Worm (Caenorhabditis elegans): ENCODE results near the gene sri-19.

Gene sri-19

DNA sequence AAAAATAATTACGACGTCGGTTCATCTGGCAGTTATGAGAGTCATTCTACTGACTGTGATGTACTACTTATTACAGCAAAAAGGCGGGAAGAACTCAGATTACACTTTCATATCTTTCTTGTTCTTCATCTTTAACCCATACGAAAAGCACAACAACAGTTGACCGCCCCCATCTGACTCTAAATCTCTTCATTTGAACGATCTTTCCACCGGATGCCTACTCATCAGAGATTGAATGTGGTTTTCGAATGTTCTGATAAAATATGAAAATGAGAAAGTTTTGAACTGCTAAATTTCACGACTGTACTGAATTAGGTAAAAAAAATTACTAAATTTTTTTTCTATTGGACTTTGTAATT, at the start of gene sri-19:
sri-19 (plus strand) TSS at position 143 of the 359 bp plus-strand sequence.
- TF ChIP-seq unc-62 (GFP tag; optimal IDR thresholded peaks at IDR 0.05): no peak

DNA sequence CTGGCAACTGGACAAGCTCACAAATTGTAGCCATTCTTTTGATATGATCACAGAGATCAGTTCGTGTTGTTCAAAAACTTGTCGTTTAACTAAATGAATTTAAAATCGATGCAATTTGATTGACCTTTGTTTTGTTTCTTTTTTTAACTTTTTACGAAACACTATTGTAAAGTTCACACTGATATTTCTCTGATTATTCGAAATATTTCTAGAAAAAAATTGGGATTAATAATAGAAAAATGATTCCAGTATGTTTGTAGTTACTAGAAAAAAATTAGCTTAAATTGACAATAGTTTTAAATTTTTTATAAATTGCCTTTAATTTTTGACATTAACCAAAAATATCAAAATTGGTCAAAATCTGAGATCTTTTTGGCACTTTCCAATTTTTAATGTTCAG, 49.0 kb upstream of the sri-19 start, which contains the start of gene ZK596.2:
ZK596.2 (minus strand) TSS at position 101 of the 400 bp plus-strand sequence.
- TF ChIP-seq unc-62 (GFP tag; optimal IDR thresholded peaks at IDR 0.05): no peak

DNA sequence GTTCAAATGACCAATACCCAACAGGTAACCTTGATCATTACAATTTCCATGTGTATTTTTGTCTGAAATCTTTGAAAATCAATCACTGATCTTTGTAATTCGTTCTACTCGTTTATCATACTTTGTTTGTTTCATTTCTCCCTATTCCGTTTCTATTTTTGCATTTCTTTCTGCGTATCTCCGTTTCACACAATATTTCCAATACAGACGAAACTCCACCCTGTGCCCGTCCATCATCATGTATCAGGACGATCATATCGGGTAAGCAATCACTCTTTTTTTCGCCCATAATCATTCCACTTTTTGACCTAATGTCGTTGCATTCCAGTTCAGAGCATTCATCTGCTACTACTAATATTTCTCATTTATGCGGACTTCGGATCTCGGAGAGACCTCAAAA, 48.5 kb upstream of the sri-19 start, which contains the start of gene pyk-2:
pyk-2 (plus strand) TSS at position 206 of the 400 bp plus-strand sequence.
- TF ChIP-seq unc-62 (GFP tag; optimal IDR thresholded peaks at IDR 0.05): no peak

ce11 chrIV:10913081-10913480, 45.1 kb upstream of the sri-19 start, which contains the start of gene ZK593.2:
Gene ZK593.2, plus strand, starts transcription at chrIV:10913381.
- no peak for TF ChIP-seq unc-62 (GFP tag; optimal IDR thresholded peaks at IDR 0.05)

- TF ChIP-seq unc-62 (GFP tag; optimal IDR thresholded peaks at IDR 0.05): no peak
Observed at ce11 chrIV:10915388-10915787, 42.8 kb upstream of the sri-19 start, which contains the start of gene ZK593.3. Gene ZK593.3, plus strand, starts transcription at chrIV:10915688.

DNA sequence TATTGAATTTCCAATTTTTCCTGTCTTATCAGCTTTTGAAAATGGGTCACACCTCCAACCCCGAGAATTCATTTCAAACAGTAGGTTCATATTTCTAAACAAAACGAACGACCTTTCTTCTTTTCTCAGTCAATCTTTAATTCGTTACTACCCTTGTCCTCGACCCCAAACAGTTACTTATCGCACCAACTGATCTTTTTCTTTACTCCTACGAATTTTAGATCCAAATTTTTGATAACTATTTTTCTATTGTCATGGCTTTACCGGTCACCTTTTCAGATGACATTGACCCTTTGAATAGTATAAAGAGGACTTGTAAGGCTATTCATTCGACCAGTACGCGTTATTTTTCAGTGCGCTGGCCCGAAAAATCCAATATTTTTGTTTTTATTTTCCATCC, 42.0 kb upstream of the sri-19 start:
- no peak for TF ChIP-seq unc-62 (GFP tag; optimal IDR thresholded peaks at IDR 0.05)

DNA sequence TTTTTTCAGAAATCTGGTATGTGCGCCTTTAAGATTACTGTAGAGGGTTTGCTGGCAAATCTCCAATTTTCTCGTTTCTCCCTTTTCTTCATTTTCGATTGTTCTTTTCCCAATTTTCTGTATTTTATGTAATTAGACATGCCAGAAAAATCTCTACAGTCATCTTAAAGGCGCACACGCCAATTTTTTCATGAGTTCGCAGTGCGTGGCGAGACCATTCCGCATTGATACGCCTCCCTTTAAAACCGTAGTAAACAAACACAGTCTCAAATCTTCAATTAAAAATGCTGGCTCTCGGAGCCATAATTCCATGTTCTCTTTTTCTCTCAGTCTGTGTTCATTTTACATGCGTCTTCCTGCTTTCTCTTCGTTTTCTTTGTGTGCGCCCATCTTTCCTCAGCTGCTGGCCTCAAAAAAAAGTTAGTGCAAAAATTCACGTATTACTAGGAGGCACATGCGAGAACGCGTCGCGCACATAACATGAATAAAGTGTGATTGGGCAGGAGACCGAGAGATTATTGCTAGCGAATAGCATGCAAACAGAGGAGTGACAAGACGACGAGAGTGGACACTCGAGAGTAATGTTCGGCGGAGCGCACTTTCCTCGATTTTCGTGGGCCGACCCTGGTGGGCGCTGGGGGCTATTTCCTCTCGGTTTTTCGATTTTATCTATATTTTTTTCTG, 39.2 kb upstream of the sri-19 start:
- TF ChIP-seq unc-62 (GFP tag; optimal IDR thresholded peaks at IDR 0.05): no peak

ce11 chrIV:10919770-10920169, 38.4 kb upstream of the sri-19 start, which contains the start of gene rbr-2:
Gene rbr-2, plus strand, starts transcription at chrIV:10920070.
- no peak for TF ChIP-seq unc-62 (GFP tag; optimal IDR thresholded peaks at IDR 0.05)

DNA sequence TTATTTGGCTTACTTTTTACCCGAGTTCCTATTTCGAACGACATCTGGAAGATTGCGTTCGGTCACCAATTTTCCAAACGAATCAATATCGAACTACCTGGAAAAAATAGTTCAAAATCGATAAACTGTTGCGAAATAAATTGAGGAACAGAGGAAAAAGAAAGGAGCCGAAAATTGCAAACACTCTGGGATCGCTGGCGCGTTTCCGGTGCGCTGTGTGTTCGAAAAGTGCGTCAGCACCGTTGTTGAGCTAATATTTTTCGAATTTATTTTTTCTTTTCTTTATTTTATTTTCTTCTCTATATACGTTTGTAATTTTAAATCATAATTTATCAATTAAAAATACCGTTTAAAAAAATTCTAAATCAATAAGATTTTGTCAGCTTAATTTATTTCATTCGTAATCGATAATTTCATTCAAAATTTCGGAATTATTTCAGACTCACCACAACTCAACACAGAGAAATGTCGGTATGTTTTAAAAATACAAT, 25.1 kb upstream of the sri-19 start, which contains the start of the genes dnc-1 and lsm-7:
dnc-1 (minus strand) TSS at position 142 of the 491 bp plus-strand sequence.
lsm-7 (plus strand) TSS at position 441 of the 491 bp plus-strand sequence.
- TF ChIP-seq unc-62 (GFP tag; optimal IDR thresholded peaks at IDR 0.05): no peak

DNA sequence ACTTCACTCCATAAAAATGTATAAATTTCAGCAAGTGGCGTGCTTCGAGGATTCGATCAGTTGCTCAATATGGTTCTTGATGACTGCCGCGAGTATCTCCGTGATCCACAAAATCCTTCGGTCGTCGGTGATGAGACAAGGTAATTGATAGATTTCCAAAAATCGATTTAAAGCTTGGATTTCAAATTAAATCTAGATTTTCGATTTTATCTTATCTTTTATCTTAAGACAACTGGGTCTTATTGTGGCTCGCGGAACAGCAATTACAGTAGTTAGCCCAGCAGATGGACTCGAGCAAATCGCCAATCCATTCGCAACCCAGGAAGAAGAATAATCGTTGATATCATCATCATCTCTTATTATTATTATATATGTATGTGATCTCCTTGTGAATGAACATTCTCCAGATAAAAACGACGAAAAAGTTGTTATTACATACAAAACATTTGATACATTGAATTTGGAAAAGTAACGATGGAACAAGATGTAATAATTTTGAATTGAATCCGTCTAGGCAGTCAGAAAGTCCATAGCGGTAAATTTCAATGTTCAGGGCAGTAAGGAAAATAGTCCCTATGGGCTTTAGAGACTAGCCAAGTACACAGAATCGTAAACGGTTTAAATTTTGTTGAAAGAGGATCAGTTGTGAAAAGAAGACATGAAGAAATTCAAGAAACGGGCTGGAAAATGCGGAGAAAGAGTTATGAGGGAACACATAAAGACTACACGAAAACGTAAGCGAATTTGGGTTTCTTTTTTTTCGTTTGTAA, 24.2 kb upstream of the sri-19 start:
- no peak for TF ChIP-seq unc-62 (GFP tag; optimal IDR thresholded peaks at IDR 0.05)

DNA sequence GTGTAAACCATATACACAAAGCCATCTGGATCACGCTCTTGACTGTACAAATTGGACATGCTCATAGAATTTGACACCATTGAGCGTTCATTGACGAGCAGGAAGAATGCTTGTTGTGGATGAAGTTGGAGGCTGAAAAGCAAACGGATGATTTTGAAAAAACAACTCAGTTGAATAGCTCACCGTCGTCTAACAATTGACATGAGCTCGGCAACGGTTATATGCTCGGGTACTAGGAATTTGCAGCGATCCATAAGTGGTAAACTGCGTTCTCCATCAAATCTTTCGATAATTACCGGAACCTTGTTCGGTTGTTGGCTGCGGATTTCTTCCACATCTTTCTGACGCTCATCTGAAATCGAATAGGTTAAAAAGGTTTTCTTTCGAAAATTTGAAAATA, 23.4 kb upstream of the sri-19 start:
- TF ChIP-seq unc-62 (GFP tag; optimal IDR thresholded peaks at IDR 0.05): no peak

- TF ChIP-seq unc-62 (GFP tag; optimal IDR thresholded peaks at IDR 0.05): no peak
Observed at ce11 chrIV:10935336-10935735, 22.8 kb upstream of the sri-19 start.

- no peak for TF ChIP-seq unc-62 (GFP tag; optimal IDR thresholded peaks at IDR 0.05)
Observed at ce11 chrIV:10935853-10936491, 22.2 kb upstream of the sri-19 start, which contains the start of gene lgg-2. Gene lgg-2, minus strand, starts transcription at chrIV:10935903.

DNA sequence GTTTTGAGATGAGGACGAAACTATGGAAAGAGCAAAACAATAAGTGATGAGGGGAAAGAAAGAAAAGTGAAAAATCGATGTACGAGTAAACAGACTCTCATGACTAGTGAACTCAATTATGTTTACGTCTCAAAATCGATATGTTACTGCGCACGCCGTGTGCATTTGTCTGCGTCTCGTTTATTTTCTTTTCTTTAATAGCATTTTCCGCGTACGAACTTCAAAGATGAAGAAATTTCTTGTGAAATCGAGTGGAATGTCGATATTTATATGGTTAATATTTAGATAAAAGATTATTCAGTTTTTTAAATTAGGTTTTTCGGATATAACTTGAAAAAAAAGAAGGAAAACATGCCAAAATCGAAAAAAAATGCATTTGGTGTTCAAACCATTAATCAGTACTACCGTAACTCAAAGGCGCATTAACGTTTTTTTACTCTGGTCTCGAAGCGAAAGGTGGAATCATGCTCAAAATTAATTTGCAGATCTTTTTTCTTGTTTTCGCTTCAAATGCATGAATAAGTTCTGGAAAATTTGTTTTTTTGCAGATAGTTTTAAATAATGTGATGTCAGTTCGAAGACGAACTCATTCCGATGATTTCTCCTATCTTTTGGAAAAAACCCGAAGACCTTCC, 21.1 kb upstream of the sri-19 start, which contains the start of gene fic-1:
fic-1 (plus strand) TSS at position 549 of the 635 bp plus-strand sequence.
- no peak for TF ChIP-seq unc-62 (GFP tag; optimal IDR thresholded peaks at IDR 0.05)

DNA sequence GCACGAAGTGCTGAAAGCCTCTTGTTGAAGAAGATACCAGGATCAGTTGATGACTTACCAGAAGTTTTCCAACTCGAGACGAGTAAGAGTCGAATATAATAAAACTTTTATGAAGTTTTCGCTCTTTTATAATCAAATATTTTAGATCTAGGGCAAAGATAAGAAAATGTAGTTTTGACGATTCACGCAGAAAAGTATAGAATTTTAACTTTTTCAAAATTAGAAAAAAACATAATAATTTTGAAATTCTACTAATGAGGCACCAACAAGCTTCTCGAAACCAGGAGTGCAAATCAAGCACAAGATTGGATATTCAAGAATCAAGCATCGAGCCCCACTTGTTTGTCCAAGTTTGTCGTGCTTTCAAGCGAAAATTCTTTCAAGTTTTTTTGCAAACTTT, 9.4 kb upstream of the sri-19 start, which contains the start of gene Y69E1A.1:
Y69E1A.1 (minus strand) TSS at position 101 of the 400 bp plus-strand sequence.
- no peak for TF ChIP-seq unc-62 (GFP tag; optimal IDR thresholded peaks at IDR 0.05)
